Worm (Caenorhabditis elegans) whole organism, early embryonic: ENCODE measurements around the gene R04D3.2.

Experiments used
- B0310.2 ChIP-seq: sonication (generic microtip); optimal IDR thresholded peaks from 2 replicates; lab custom pipeline; 2016; ENCODE audit warnings: mild to moderate bottlenecking, missing genetic modification characterization, missing compliant biosample characterization
- F13C5.2 ChIP-seq: sonication (generic microtip); optimal IDR thresholded peaks from 2 replicates; lab custom pipeline; 2017; ENCODE audit warnings: mild to moderate bottlenecking, missing genetic modification characterization, inconsistent platforms, missing compliant biosample characterization
- aly-1 ChIP-seq: sonication (generic microtip); optimal IDR thresholded peaks from 2 replicates; lab custom pipeline; 2016; ENCODE audit warnings: missing genetic modification characterization, missing compliant biosample characterization
- ama-1 ChIP-seq: fragments of 150-350 bp; optimal IDR thresholded peaks from 2 replicates; lab custom pipeline; 2014
- ceh-13 ChIP-seq: fragments of 200-800 bp; sonication (Bioruptor generic); optimal IDR thresholded peaks from 2 replicates; lab custom pipeline; 2018; ENCODE audit warnings: mild to moderate bottlenecking, missing genetic modification characterization, missing compliant biosample characterization
- ceh-36 ChIP-seq: sonication (generic microtip); optimal IDR thresholded peaks from 2 replicates; lab custom pipeline; 2016; ENCODE audit warnings: missing genetic modification characterization, inconsistent platforms, missing compliant biosample characterization
- ets-7 ChIP-seq: sonication (generic microtip); optimal IDR thresholded peaks from 2 replicates; lab custom pipeline; 2016; ENCODE audit warnings: missing genotype, missing genetic modification characterization, missing compliant biosample characterization
- flt-1 ChIP-seq: fragments of 200-800 bp; sonication (Bioruptor generic); IDR thresholded peaks from 2 replicates; pipeline ENCODE4 v1.3.6; 2022; ENCODE audit warnings: missing genetic modification characterization, missing compliant biosample characterization
- hmbx-1 ChIP-seq: sonication (generic microtip); optimal IDR thresholded peaks from 2 replicates; lab custom pipeline; 2016; ENCODE audit warnings: mild to moderate bottlenecking, missing genetic modification characterization, missing compliant biosample characterization
- hmg-4 ChIP-seq: fragments of 200-800 bp; sonication (Bioruptor generic); optimal IDR thresholded peaks from 2 replicates; lab custom pipeline; 2018; ENCODE audit warnings: mild to moderate bottlenecking, missing genetic modification characterization, missing compliant biosample characterization
- hnd-1 ChIP-seq: sonication (generic microtip); optimal IDR thresholded peaks from 2 replicates; lab custom pipeline; 2016; ENCODE audit warnings: missing genetic modification characterization, missing compliant biosample characterization
- pes-1 ChIP-seq: fragments of 200-800 bp; sonication (Bioruptor generic); IDR thresholded peaks from 2 replicates; pipeline ENCODE4 v1.3.6; 2022; ENCODE audit warnings: missing genetic modification reagents, missing genetic modification characterization, missing compliant biosample characterization
- scrt-1 ChIP-seq: fragments of 200-800 bp; sonication (Bioruptor generic); IDR thresholded peaks from 2 replicates; pipeline ENCODE4 v1.3.6; 2022; ENCODE audit warnings: missing genetic modification characterization, missing compliant biosample characterization
- sea-1 ChIP-seq: fragments of 200-800 bp; sonication (Bioruptor generic); conservative IDR thresholded peaks from 2 replicates; pipeline ENCODE4 v1.3.6; 2022; ENCODE audit warnings: missing genetic modification characterization, missing compliant biosample characterization
- tbx-11 ChIP-seq: fragments of 200-800 bp; sonication (Bioruptor generic); IDR thresholded peaks from 2 replicates; pipeline ENCODE4 v1.3.6; 2022; ENCODE audit warnings: missing genetic modification characterization, missing compliant biosample characterization
- tbx-37 ChIP-seq: fragments of 200-800 bp; sonication (Bioruptor generic); conservative IDR thresholded peaks from 2 replicates; pipeline ENCODE4 v1.3.6; 2022; ENCODE audit warnings: missing genetic modification reagents, missing genetic modification characterization, missing compliant biosample characterization
- tra-4 ChIP-seq: sonication (generic microtip); optimal IDR thresholded peaks from 2 replicates; lab custom pipeline; 2017; ENCODE audit warnings: missing genetic modification characterization, missing compliant biosample characterization

The R04D3.2 gene

ce11 chrX:13274102-13274501 is 12.3 kb downstream of the R04D3.2 start, which contains the start of gene cyp-14A3:
cyp-14A3 (minus strand) TSS chrX:13274202.
- TF ChIP-seq ceh-36: no peak
- no peak for TF ChIP-seq hmg-4
- TF ChIP-seq ets-7 (tag; lab: Kevin White, UChicago): no peak
- TF ChIP-seq scrt-1 (GFP tag; lab: Robert Waterston, UW): no peak
- no peak for TF ChIP-seq tbx-11 (GFP tag; lab: Robert Waterston, UW)
- no peak for TF ChIP-seq flt-1 (GFP tag; lab: Robert Waterston, UW)
- no peak for TF ChIP-seq F13C5.2 (tag; lab: Kevin White, UChicago)
- no peak for TF ChIP-seq hnd-1 (tag; lab: Kevin White, UChicago)
- TF ChIP-seq sea-1: no peak
- no peak for TF ChIP-seq tbx-37 (GFP tag; lab: Robert Waterston, UW)

ce11 chrX:13269586-13269985 is 16.8 kb downstream of the R04D3.2 start, which contains the start of gene cyp-14A2:
cyp-14A2 (minus strand) TSS chrX:13269686.
- TF ChIP-seq ceh-13 (GFP tag; lab: Kevin White, UChicago) (no peak), hmg-4 (no peak), hmbx-1 (tag; lab: Kevin White, UChicago) (no peak), ama-1 (lab: Kevin White, UChicago) (no peak), aly-1 (tag; lab: Kevin White, UChicago) (no peak), sea-1 (no peak), F13C5.2 (tag; lab: Kevin White, UChicago) (no peak), ceh-36 (no peak), ets-7 (tag; lab: Kevin White, UChicago) (no peak), tbx-11 (GFP tag; lab: Robert Waterston, UW) (no peak), B0310.2 (no peak)

ce11 chrX:13267230-13267629 is 19.2 kb downstream of the R04D3.2 start, which contains the start of gene cyp-14A1:
cyp-14A1 (minus strand) TSS chrX:13267355.
- TF ChIP-seq sea-1 (no peak), tbx-37 (GFP tag; lab: Robert Waterston, UW) (no peak), ceh-13 (GFP tag; lab: Kevin White, UChicago) (no peak), pes-1 (GFP tag; lab: Robert Waterston, UW) (no peak), ceh-36 (no peak)

ce11 chrX:13264550-13264949 is 21.9 kb downstream of the R04D3.2 start:
- TF ChIP-seq B0310.2 (peak; percentile 64), hmg-4 (peak; percentile 82), ama-1 (lab: Kevin White, UChicago) (no peak), ceh-13 (GFP tag; lab: Kevin White, UChicago) (peak; percentile 65), tbx-37 (GFP tag; lab: Robert Waterston, UW) (peak; percentile 88), tra-4 (tag; lab: Kevin White, UChicago) (peak; percentile 22), ceh-36 (peak; percentile 47), sea-1 (peak; percentile 59), tbx-11 (GFP tag; lab: Robert Waterston, UW) (peak; percentile 85), scrt-1 (GFP tag; lab: Robert Waterston, UW) (peak; percentile 88), F13C5.2 (tag; lab: Kevin White, UChicago) (peak; percentile 83), pes-1 (GFP tag; lab: Robert Waterston, UW) (no peak; the same call in 1 of the 2 replicates), ets-7 (tag; lab: Kevin White, UChicago) (peak; percentile 53), hnd-1 (tag; lab: Kevin White, UChicago) (peak; percentile 57), flt-1 (GFP tag; lab: Robert Waterston, UW) (peak; percentile 84), aly-1 (tag; lab: Kevin White, UChicago) (peak; percentile 65), hmbx-1 (tag; lab: Kevin White, UChicago) (peak; percentile 46)

- TF ChIP-seq B0310.2 (no peak), ets-7 (tag; lab: Kevin White, UChicago) (no peak), flt-1 (GFP tag; lab: Robert Waterston, UW) (no peak), hnd-1 (tag; lab: Kevin White, UChicago) (no peak), sea-1 (no peak)
Measured at ce11 chrX:13262195-13262594, 24.2 kb downstream of the R04D3.2 start, which contains the start of gene K09A11.1. K09A11.1 (plus strand) TSS chrX:13262495.

- 0 out of 2 replicates have a peak, but pooled peaks have one; percentile 8 for TF ChIP-seq pes-1 (GFP tag; lab: Robert Waterston, UW)
Measured at ce11 chrX:13261037-13261592, 25.3 kb downstream of the R04D3.2 start.

- TF ChIP-seq pes-1 (GFP tag; lab: Robert Waterston, UW) (no peak), tra-4 (tag; lab: Kevin White, UChicago) (no peak), hmbx-1 (tag; lab: Kevin White, UChicago) (no peak), sea-1 (no peak), scrt-1 (GFP tag; lab: Robert Waterston, UW) (no peak), tbx-11 (GFP tag; lab: Robert Waterston, UW) (no peak), hmg-4 (no peak), ama-1 (lab: Kevin White, UChicago) (no peak)
Measured at ce11 chrX:13257577-13257976, 28.9 kb downstream of the R04D3.2 start, which contains the start of gene K08H2.10. K08H2.10 (plus strand) TSS chrX:13257806.

ce11 chrX:13251914-13252434 is 34.5 kb downstream of the R04D3.2 start, which contains the start of gene nhr-32:
nhr-32 (plus strand) TSS chrX:13251964.
- TF ChIP-seq scrt-1 (GFP tag; lab: Robert Waterston, UW) (no peak), ceh-13 (GFP tag; lab: Kevin White, UChicago) (no peak), aly-1 (tag; lab: Kevin White, UChicago) (no peak), pes-1 (GFP tag; lab: Robert Waterston, UW) (no peak), flt-1 (GFP tag; lab: Robert Waterston, UW) (no peak), ets-7 (tag; lab: Kevin White, UChicago) (no peak), tbx-11 (GFP tag; lab: Robert Waterston, UW) (no peak), ama-1 (lab: Kevin White, UChicago) (no peak)
